Worm (Caenorhabditis elegans) whole organism, young adult: ENCODE measurements around the gene srz-47.

Source experiments
- B0019.2 ChIP-seq: fragments of 200-800 bp; sonication (Bioruptor generic); conservative IDR thresholded peaks from 2 replicates; pipeline ENCODE4 v1.3.6; 2022; ENCODE audit warnings: missing genetic modification reagents, missing genetic modification characterization, missing compliant biosample characterization
- Y95B8A.8 ChIP-seq: fragments of 200-800 bp; sonication (Bioruptor generic); IDR thresholded peaks from 2 replicates; pipeline ENCODE4 v1.3.6; 2022; ENCODE audit warnings: missing genetic modification reagents, missing genetic modification characterization, missing compliant biosample characterization
- ama-1 ChIP-seq, 3 experiments: fragments of 150-350 bp in 1 of 3; sonication (generic microtip) in 2 of 3; optimal IDR thresholded peaks; 2 replicates each; lab custom pipeline; 2014 to 2018; ENCODE audit warnings: missing biosample characterization in 2 of 3, missing genetic modification characterization in 2 of 3, missing genetic modification reagents in 2 of 3
- cebp-2 ChIP-seq: fragments of 200-800 bp; sonication (Bioruptor generic); IDR thresholded peaks from 2 replicates; pipeline ENCODE4 v1.3.6; 2022; ENCODE audit warnings: missing genetic modification characterization, missing compliant biosample characterization
- dpl-1 ChIP-seq: fragments of 150-350 bp; optimal IDR thresholded peaks from 2 replicates; lab custom pipeline; 2014; ENCODE audit warnings: missing biosample characterization, missing genetic modification reagents, missing genetic modification characterization
- ekl-4 ChIP-seq: fragments of 200-800 bp; sonication (Bioruptor generic); IDR thresholded peaks from 2 replicates; pipeline ENCODE4 v1.3.6; 2022; ENCODE audit warnings: missing genetic modification reagents, missing genetic modification characterization, missing compliant biosample characterization
- hlh-12 ChIP-seq: sonication (generic microtip); optimal IDR thresholded peaks from 2 replicates; lab custom pipeline; 2016; ENCODE audit warnings: missing genetic modification characterization, missing compliant biosample characterization
- repo-1 ChIP-seq: sonication (generic microtip); optimal IDR thresholded peaks from 2 replicates; lab custom pipeline; 2017; ENCODE audit warnings: mild to moderate bottlenecking, missing genetic modification characterization, missing compliant biosample characterization
- sea-2 ChIP-seq: fragments of 200-800 bp; sonication (Bioruptor generic); IDR thresholded peaks from 2 replicates; pipeline ENCODE4 v1.3.6; 2022; ENCODE audit warnings: missing genetic modification characterization, missing compliant biosample characterization
- snpc-1.3 ChIP-seq: sonication (generic microtip); optimal IDR thresholded peaks from 2 replicates; lab custom pipeline; 2017; ENCODE audit warnings: missing genetic modification characterization, mild to moderate bottlenecking, missing compliant biosample characterization, antibody characterized with exemption, moderate library complexity, missing genotype, missing genetic modification reagents; ENCODE audit not compliant: insufficient read depth
- snpc-4 ChIP-seq, 5 experiments: fragments of 150-350 bp in 1 of 5; sonication (generic microtip) in 4 of 5; optimal IDR thresholded peaks; 2 replicates each; lab custom pipeline; 2014 to 2018; ENCODE audit warnings: missing genetic modification characterization in 5 of 5, missing biosample characterization in 3 of 5, antibody characterized with exemption in 2 of 5, mild to moderate bottlenecking in 2 of 5, missing compliant biosample characterization in 2 of 5, missing genotype in 2 of 5, moderate library complexity in 2 of 5, missing genetic modification reagents in 1 of 5
- unc-62 ChIP-seq: fragments of 150-350 bp; optimal IDR thresholded peaks from 2 replicates; lab custom pipeline; 2014; ENCODE audit warnings: missing biosample characterization, missing genetic modification reagents, missing genetic modification characterization
- ztf-18 ChIP-seq: sonication (generic microtip); optimal IDR thresholded peaks from 2 replicates; lab custom pipeline; 2016; ENCODE audit warnings: missing genotype, mild to moderate bottlenecking, missing genetic modification characterization, missing compliant biosample characterization
- ztf-28 ChIP-seq: fragments of 200-800 bp; sonication (Bioruptor generic); IDR thresholded peaks from 2 replicates; pipeline ENCODE4 v1.3.6; 2022; ENCODE audit warnings: missing genetic modification reagents, missing genetic modification characterization, missing compliant biosample characterization

- no peak for TF ChIP-seq dpl-1 (GFP tag; lab: Kevin White, UChicago)
- TF ChIP-seq ztf-18 (tag; lab: Kevin White, UChicago): no peak
- no peak for TF ChIP-seq ama-1 (optimal IDR thresholded peaks at IDR 0.05; lab: Kevin White, UChicago)
- no peak for TF ChIP-seq ama-1 (GFP tag; optimal IDR thresholded peaks at IDR 0.05; lab: Kevin White, UChicago)
- TF ChIP-seq snpc-4 (GFP tag; optimal IDR thresholded peaks at IDR 0.05; lab: Kevin White, UChicago): no peak
- no peak for TF ChIP-seq snpc-4 (tag; optimal IDR thresholded peaks at IDR 0.05; lab: Kevin White, UChicago)
- no peak for TF ChIP-seq repo-1 (tag; lab: Kevin White, UChicago)
- TF ChIP-seq hlh-12 (tag; lab: Kevin White, UChicago): no peak
- no peak for TF ChIP-seq cebp-2 (GFP tag; lab: Robert Waterston, UW)
- TF ChIP-seq sea-2 (GFP tag; lab: Robert Waterston, UW): no peak
- TF ChIP-seq ztf-28: no peak
- TF ChIP-seq unc-62: no peak
- no peak for TF ChIP-seq snpc-1.3 (tag; lab: Kevin White, UChicago)
- TF ChIP-seq Y95B8A.8 (GFP tag; lab: Robert Waterston, UW): no peak
- TF ChIP-seq ekl-4 (GFP tag; lab: Robert Waterston, UW): no peak
- TF ChIP-seq B0019.2 (GFP tag; lab: Robert Waterston, UW): no peak
Measured at ce11 chrV:17177967-17178366, 14.2 kb downstream of the srz-47 start, which contains the start of gene srsx-1.
